Worm (Caenorhabditis elegans) whole organism, L1 larva: ENCODE results near the gene tag-342.

Experiments
- elt-3 ChIP-seq, 6 experiments: fragments of 150-350 bp in 1 of 6; sonication (generic microtip); optimal IDR thresholded peaks; 2 replicates each; lab custom pipeline; 2017 to 2018; ENCODE audit warnings: missing biosample characterization in 6 of 6, missing genetic modification characterization in 6 of 6, inconsistent platforms in 1 of 6
- mep-1 ChIP-seq: fragments of 150-350 bp; optimal IDR thresholded peaks from 2 replicates; lab custom pipeline; 2014; ENCODE audit warnings: missing biosample characterization, missing genetic modification characterization
- nhr-12 ChIP-seq: sonication (generic microtip); optimal IDR thresholded peaks from 2 replicates; lab custom pipeline; 2017; ENCODE audit warnings: missing biosample characterization, missing genetic modification characterization
- nhr-28 ChIP-seq: fragments of 150-350 bp; optimal IDR thresholded peaks from 2 replicates; lab custom pipeline; 2014; ENCODE audit warnings: missing biosample characterization, missing genetic modification characterization
- nhr-90 ChIP-seq: sonication (generic microtip); optimal IDR thresholded peaks from 2 replicates; lab custom pipeline; 2016; ENCODE audit warnings: mild to moderate bottlenecking, missing genetic modification characterization, missing compliant biosample characterization; ENCODE audit not compliant: poor library complexity
- unc-98 ChIP-seq: fragments of 200-800 bp; sonication (Bioruptor generic); IDR thresholded peaks from 2 replicates; pipeline ENCODE4 v1.3.6; 2022; ENCODE audit warnings: missing genetic modification characterization, missing compliant biosample characterization
- zag-1 ChIP-seq: fragments of 150-350 bp; optimal IDR thresholded peaks from 2 replicates; lab custom pipeline; 2014; ENCODE audit warnings: missing biosample characterization, missing genetic modification characterization

- TF ChIP-seq zag-1: no peak
- TF ChIP-seq mep-1 (tag; lab: Kevin White, UChicago): no peak
- no peak for TF ChIP-seq nhr-90
- no peak for TF ChIP-seq elt-3 (tag; optimal IDR thresholded peaks at IDR 0.05; lab: Kevin White, UChicago)
- TF ChIP-seq unc-98 (GFP tag; lab: Robert Waterston, UW): no peak
- TF ChIP-seq nhr-12 (tag; lab: Kevin White, UChicago): no peak
- no peak for TF ChIP-seq nhr-28 (tag; lab: Kevin White, UChicago)
These were observed 28.1 kb downstream of the tag-342 start for ce11 chrIII:9496083-9496482.
